Fruit fly (Drosophila melanogaster) whole organism, embryonic: ENCODE results near the gene CG32855.
A peak's percentile ranks its signal among the peaks of the same experiment; 100 is the strongest.

Experiments
- Blimp-1 ChIP-seq: fragments of 200-800 bp; sonication (Bioruptor generic); optimal IDR thresholded peaks from 3 replicates; lab custom pipeline; 2018; ENCODE audit warnings: missing biosample characterization, missing genetic modification characterization, mild to moderate bottlenecking, moderate library complexity, missing genetic modification reagents
- CG10654 ChIP-seq: fragments of 200-800 bp; sonication (Bioruptor generic); optimal IDR thresholded peaks from 2 replicates; lab custom pipeline; 2016; ENCODE audit warnings: missing biosample characterization, missing genetic modification characterization
- CG12219 ChIP-seq: fragments of 200-800 bp; sonication (Bioruptor generic); optimal IDR thresholded peaks from 3 replicates; lab custom pipeline; 2018; ENCODE audit warnings: missing biosample characterization, mild to moderate bottlenecking, missing genetic modification characterization
- CG12744 ChIP-seq: fragments of 200-800 bp; sonication (Bioruptor generic); optimal IDR thresholded peaks from 2 replicates; lab custom pipeline; 2016; ENCODE audit warnings: missing biosample characterization, missing genetic modification characterization
- CG13624 ChIP-seq: fragments of 200-800 bp; sonication (Bioruptor generic); optimal IDR thresholded peaks from 2 replicates; lab custom pipeline; 2016; ENCODE audit warnings: missing biosample characterization, missing genetic modification characterization
- CG13894 ChIP-seq: fragments of 200-800 bp; sonication (Bioruptor generic); optimal IDR thresholded peaks from 3 replicates; lab custom pipeline; 2018; ENCODE audit warnings: missing biosample characterization, mild to moderate bottlenecking, missing genetic modification characterization, moderate library complexity
- CG14441 ChIP-seq: fragments of 200-800 bp; sonication (Bioruptor generic); IDR thresholded peaks from 2 replicates; pipeline ENCODE4 v1.3.6; 2022; ENCODE audit warnings: missing biosample characterization, missing genetic modification characterization
- CG15696 ChIP-seq: fragments of 200-800 bp; sonication (Bioruptor generic); optimal IDR thresholded peaks from 2 replicates; lab custom pipeline; 2019; ENCODE audit warnings: missing biosample characterization, mild to moderate bottlenecking, missing genetic modification characterization, moderate library complexity
- CG17328 ChIP-seq: fragments of 200-800 bp; sonication (Bioruptor generic); IDR thresholded peaks from 2 replicates; pipeline ENCODE4 v1.3.6; 2022; ENCODE audit warnings: missing biosample characterization, missing genetic modification characterization
- CG17912 ChIP-seq: fragments of 200-800 bp; sonication (Bioruptor generic); optimal IDR thresholded peaks from 2 replicates; lab custom pipeline; 2018; ENCODE audit warnings: missing biosample characterization, mild to moderate bottlenecking, missing genetic modification characterization
- CG31224 ChIP-seq: fragments of 200-800 bp; sonication (Bioruptor generic); IDR thresholded peaks from 2 replicates; pipeline ENCODE4 v1.3.6; 2022; ENCODE audit warnings: missing biosample characterization, missing genetic modification characterization
- CG32532 ChIP-seq: fragments of 200-800 bp; sonication (Bioruptor generic); IDR thresholded peaks from 2 replicates; pipeline ENCODE4 v1.3.6; 2022; ENCODE audit warnings: missing biosample characterization, missing genetic modification characterization
- CG34224 ChIP-seq: fragments of 200-800 bp; sonication (Bioruptor generic); IDR thresholded peaks from 3 replicates; pipeline ENCODE4 v1.3.6; 2022; ENCODE audit warnings: missing biosample characterization, missing genetic modification characterization; ENCODE audit not compliant: partially characterized antibody
- CG34376 ChIP-seq: fragments of 200-800 bp; sonication (Bioruptor generic); optimal IDR thresholded peaks from 2 replicates; lab custom pipeline; 2018; ENCODE audit warnings: missing biosample characterization, mild to moderate bottlenecking, missing genetic modification characterization
- CG34422 ChIP-seq: fragments of 200-800 bp; sonication (Bioruptor generic); IDR thresholded peaks from 3 replicates; pipeline ENCODE4 v1.3.6; 2022; ENCODE audit warnings: missing biosample characterization, missing genetic modification characterization
- CG43689 ChIP-seq: fragments of 200-800 bp; sonication (Bioruptor generic); IDR thresholded peaks from 2 replicates; pipeline ENCODE4 v1.3.6; 2022; ENCODE audit warnings: missing biosample characterization, missing genetic modification characterization
- CG7357 ChIP-seq: fragments of 200-800 bp; sonication (Bioruptor generic); IDR thresholded peaks from 3 replicates; pipeline ENCODE4 v1.3.6; 2022; ENCODE audit warnings: missing biosample characterization, missing genetic modification characterization
- CG7786 ChIP-seq: fragments of 200-800 bp; sonication (Bioruptor generic); optimal IDR thresholded peaks from 2 replicates; lab custom pipeline; 2016; ENCODE audit warnings: missing biosample characterization, missing genetic modification characterization
- CG8478 ChIP-seq: fragments of >200 bp; optimal IDR thresholded peaks from 2 replicates; lab custom pipeline; 2018
- Dbx ChIP-seq: fragments of 200-800 bp; sonication (Bioruptor generic); IDR thresholded peaks from 3 replicates; pipeline ENCODE4 v1.3.6; 2022; ENCODE audit warnings: missing biosample characterization, missing genetic modification characterization
- Dref ChIP-seq: fragments of 200-800 bp; sonication (Bioruptor generic); IDR thresholded peaks from 2 replicates; pipeline ENCODE4 v1.3.6; 2022; ENCODE audit warnings: missing biosample characterization, missing genetic modification characterization
- Ets65A ChIP-seq: fragments of 200-800 bp; sonication (Bioruptor generic); peaks from one replicate; lab custom pipeline; 2016; ENCODE audit warnings: missing biosample characterization, missing genetic modification characterization
- Gsc ChIP-seq: fragments of 200-800 bp; sonication (Bioruptor generic); IDR thresholded peaks from 2 replicates; pipeline ENCODE4 v1.3.6; 2022; ENCODE audit warnings: missing biosample characterization, missing genetic modification characterization
- HmgZ ChIP-seq: fragments of 200-800 bp; sonication (Bioruptor generic); optimal IDR thresholded peaks from 2 replicates; lab custom pipeline; 2018; ENCODE audit warnings: missing biosample characterization, mild to moderate bottlenecking, missing genetic modification characterization
- Hsf ChIP-seq: fragments of 200-800 bp; sonication (Bioruptor generic); optimal IDR thresholded peaks from 3 replicates; lab custom pipeline; 2016; ENCODE audit warnings: missing biosample characterization, missing genetic modification characterization
- Kr ChIP-seq: fragments of 200-800 bp; sonication (Bioruptor generic); optimal IDR thresholded peaks from 2 replicates; lab custom pipeline; 2017; ENCODE audit warnings: missing biosample characterization, mild to moderate bottlenecking, missing genetic modification characterization
- Rfx ChIP-seq: fragments of 200-800 bp; sonication (Bioruptor generic); IDR thresholded peaks from 2 replicates; pipeline ENCODE4 v1.3.6; 2022; ENCODE audit warnings: missing biosample characterization, missing genetic modification characterization
- ac ChIP-seq: fragments of 200-800 bp; sonication (Bioruptor generic); optimal IDR thresholded peaks from 3 replicates; lab custom pipeline; 2017; ENCODE audit warnings: missing biosample characterization, mild to moderate bottlenecking, missing genetic modification characterization
- ara ChIP-seq: fragments of 200-800 bp; sonication (Bioruptor generic); IDR thresholded peaks from 2 replicates; pipeline ENCODE4 v1.3.6; 2022; ENCODE audit warnings: missing biosample characterization, missing genetic modification characterization
- ash1 ChIP-seq: fragments of 200-800 bp; sonication (Bioruptor generic); optimal IDR thresholded peaks from 2 replicates; lab custom pipeline; 2018; ENCODE audit warnings: missing biosample characterization, mild to moderate bottlenecking, missing genetic modification characterization
- bbx ChIP-seq: fragments of 200-800 bp; sonication (Bioruptor generic); IDR thresholded peaks from 2 replicates; pipeline ENCODE4 v1.3.6; 2022; ENCODE audit warnings: missing biosample characterization, missing genetic modification characterization; ENCODE audit not compliant: partially characterized antibody
- cad ChIP-seq: fragments of >200 bp; optimal IDR thresholded peaks from 2 replicates; lab custom pipeline; 2017; ENCODE audit warnings: missing biosample characterization, missing genetic modification characterization
- dimm ChIP-seq: fragments of 200-800 bp; sonication (Bioruptor generic); IDR thresholded peaks from 2 replicates; pipeline ENCODE4 v1.3.6; 2022; ENCODE audit warnings: missing biosample characterization, missing genetic modification characterization
- disco-r ChIP-seq: fragments of 200-800 bp; sonication (Bioruptor generic); optimal IDR thresholded peaks from 2 replicates; lab custom pipeline; 2016; ENCODE audit warnings: missing biosample characterization, missing genetic modification characterization
- jumu ChIP-seq: fragments of 200-800 bp; sonication (Bioruptor generic); optimal IDR thresholded peaks from 3 replicates; lab custom pipeline; 2016; ENCODE audit warnings: missing biosample characterization, missing genetic modification characterization
- kah ChIP-seq: fragments of 200-800 bp; sonication (Bioruptor generic); optimal IDR thresholded peaks from 2 replicates; lab custom pipeline; 2018; ENCODE audit warnings: missing biosample characterization, mild to moderate bottlenecking, missing genetic modification characterization
- lov ChIP-seq, 2 experiments: fragments of 200-800 bp in 1 of 2; fragments of >200 bp in 1 of 2; sonication (Bioruptor generic) in 1 of 2; IDR thresholded peaks in 1 of 2; optimal IDR thresholded peaks in 1 of 2; 2 replicates in 1 of 2; 3 replicates in 1 of 2; pipeline versions ENCODE4 v1.3.6 to Lab custom; 2017 to 2022; ENCODE audit warnings: missing biosample characterization in 1 of 2, missing genetic modification characterization in 1 of 2
- org-1 ChIP-seq: fragments of 200-800 bp; sonication (Bioruptor generic); optimal IDR thresholded peaks from 2 replicates; lab custom pipeline; 2017; ENCODE audit warnings: missing biosample characterization, missing genetic modification characterization
- p53 ChIP-seq: fragments of 200-800 bp; sonication (Bioruptor generic); optimal IDR thresholded peaks from 2 replicates; lab custom pipeline; 2016; ENCODE audit warnings: missing biosample characterization, missing genetic modification characterization
- prd ChIP-seq, 3 experiments: fragments of >200 bp in 2 of 3; fragments of 200-800 bp in 1 of 3; sonication (Bioruptor generic) in 1 of 3; optimal IDR thresholded peaks in 2 of 3; IDR thresholded peaks in 1 of 3; 2 replicates in 2 of 3; 3 replicates in 1 of 3; pipeline versions ENCODE4 v1.3.6 to Lab custom; 2017 to 2022; ENCODE audit warnings: missing biosample characterization in 1 of 3, missing genetic modification characterization in 1 of 3
- ranshi ChIP-seq: fragments of 200-800 bp; sonication (Bioruptor generic); IDR thresholded peaks from 2 replicates; pipeline ENCODE4 v1.3.6; 2022; ENCODE audit warnings: missing biosample characterization, missing genetic modification characterization
- rib ChIP-seq: fragments of 200-800 bp; sonication (Bioruptor generic); IDR thresholded peaks from 2 replicates; pipeline ENCODE4 v1.3.6; 2022; ENCODE audit warnings: missing biosample characterization, missing genetic modification characterization
- sens ChIP-seq: fragments of 200-800 bp; sonication (Bioruptor generic); peaks from one replicate; lab custom pipeline; 2016; ENCODE audit warnings: missing biosample characterization, missing genetic modification characterization
- yki ChIP-seq: fragments of >200 bp; optimal IDR thresholded peaks from 3 replicates; lab custom pipeline; 2018

CG32855 gene

DNA sequence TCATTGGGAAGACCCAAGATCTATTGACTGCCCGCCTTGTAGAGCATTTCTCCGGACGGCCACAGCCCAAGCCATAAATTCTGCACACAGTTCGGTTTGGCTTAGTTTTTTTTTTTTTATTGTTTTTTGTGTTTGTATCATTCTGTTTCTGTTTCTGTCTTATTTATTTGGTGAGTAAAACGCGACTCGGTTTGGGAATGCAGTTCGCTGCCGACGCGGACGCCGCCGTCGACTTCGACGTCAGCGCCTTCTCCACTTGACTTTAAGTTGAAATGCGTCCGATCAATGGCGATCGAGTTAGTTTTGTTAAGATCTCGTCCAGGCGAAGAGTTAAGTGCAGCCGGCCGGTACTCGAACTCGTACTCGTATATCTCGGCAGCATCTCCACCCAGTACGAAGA, 35.1 kb upstream of the CG32855 start, which contains the start of gene Sb:
Sb (plus strand) TSS at position 301 of the 400 bp plus-strand sequence.
- no peak for TF ChIP-seq rib
- TF ChIP-seq Ets65A (GFP tag; lab: Kevin White, UChicago), result no peak
- TF ChIP-seq dimm, result no peak
- TF ChIP-seq lov (optimal IDR thresholded peaks at IDR 0.05; lab: Kevin White, UChicago), result no peak
- TF ChIP-seq lov (GFP tag; IDR thresholded peaks at IDR 0.05; lab: Robert Waterston, UW), result no peak
- no peak for TF ChIP-seq ara (GFP tag; lab: Robert Waterston, UW)
- TF ChIP-seq p53 (GFP tag; lab: Kevin White, UChicago), result no peak
- no peak for TF ChIP-seq CG31224
- no peak for TF ChIP-seq disco-r
- TF ChIP-seq CG34422 (GFP tag; lab: Robert Waterston, UW), result no peak
- TF ChIP-seq CG43689, result no peak
- no peak for TF ChIP-seq Rfx (GFP tag; lab: Robert Waterston, UW)
- no peak for TF ChIP-seq CG17912 (GFP tag; lab: Kevin White, UChicago)
- TF ChIP-seq CG13894 (tag; lab: Kevin White, UChicago), result no peak
- no peak for TF ChIP-seq CG7786
- no peak for TF ChIP-seq CG7357
- TF ChIP-seq, all 482 proteins: peak for 0

DNA sequence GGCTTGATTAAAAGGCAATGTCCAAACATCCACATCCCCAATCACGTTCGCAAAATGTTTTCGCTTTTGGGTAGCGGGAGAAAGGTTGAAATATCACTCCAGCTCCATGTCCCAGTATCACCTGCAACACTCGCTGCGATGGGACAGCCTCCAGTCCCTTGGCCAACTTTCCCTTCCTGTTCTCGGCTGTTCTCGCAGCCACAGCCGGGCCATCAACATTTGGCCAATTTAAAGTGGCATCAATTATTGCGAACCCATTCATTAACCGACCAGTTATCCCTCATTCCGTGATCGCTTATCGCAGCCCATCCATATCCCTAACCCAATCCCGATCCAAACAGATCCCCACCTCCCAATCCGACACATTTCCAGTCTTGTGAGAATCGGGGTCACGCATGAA, 32.3 kb upstream of the CG32855 start:
- no peak for TF ChIP-seq Kr (GFP tag; lab: Kevin White, UChicago)
- peak; percentile 14 for TF ChIP-seq CG8478
- TF ChIP-seq, all 482 proteins: peak for 1

DNA sequence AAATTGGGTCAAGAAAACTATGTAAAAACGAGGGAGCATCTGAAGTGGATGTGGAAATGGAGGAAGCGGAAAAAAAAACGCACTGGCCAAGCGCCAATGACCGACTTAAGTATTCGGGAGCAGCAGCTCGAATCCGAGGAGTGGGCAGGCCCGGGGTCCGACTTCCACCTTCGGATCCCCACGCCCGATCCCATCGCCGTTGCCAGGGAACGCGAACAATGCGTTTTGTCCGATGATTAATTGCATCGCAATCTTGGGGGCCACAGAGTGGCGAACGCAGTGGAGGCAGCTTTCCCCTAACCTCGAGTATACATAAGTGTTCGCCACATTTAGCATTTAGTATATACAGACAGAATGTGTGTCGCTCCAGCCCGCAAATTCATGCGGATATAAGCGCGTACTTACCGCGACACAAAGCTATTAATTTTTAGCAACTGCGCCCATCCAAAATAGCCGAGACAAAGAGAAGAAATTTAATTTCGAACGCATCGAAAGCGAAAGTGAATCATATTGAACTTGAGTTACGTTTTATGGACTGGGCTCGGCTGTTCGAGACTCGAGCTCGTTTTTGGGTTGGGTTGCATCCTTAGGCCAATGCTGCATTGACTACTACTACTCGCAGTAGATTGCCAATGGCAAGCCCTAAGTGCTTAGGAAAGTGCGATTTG, 25.2 kb upstream of the CG32855 start:
- TF ChIP-seq CG10654 (no peak), Blimp-1 (GFP tag; lab: Kevin White, UChicago) (peak; percentile 67)

DNA sequence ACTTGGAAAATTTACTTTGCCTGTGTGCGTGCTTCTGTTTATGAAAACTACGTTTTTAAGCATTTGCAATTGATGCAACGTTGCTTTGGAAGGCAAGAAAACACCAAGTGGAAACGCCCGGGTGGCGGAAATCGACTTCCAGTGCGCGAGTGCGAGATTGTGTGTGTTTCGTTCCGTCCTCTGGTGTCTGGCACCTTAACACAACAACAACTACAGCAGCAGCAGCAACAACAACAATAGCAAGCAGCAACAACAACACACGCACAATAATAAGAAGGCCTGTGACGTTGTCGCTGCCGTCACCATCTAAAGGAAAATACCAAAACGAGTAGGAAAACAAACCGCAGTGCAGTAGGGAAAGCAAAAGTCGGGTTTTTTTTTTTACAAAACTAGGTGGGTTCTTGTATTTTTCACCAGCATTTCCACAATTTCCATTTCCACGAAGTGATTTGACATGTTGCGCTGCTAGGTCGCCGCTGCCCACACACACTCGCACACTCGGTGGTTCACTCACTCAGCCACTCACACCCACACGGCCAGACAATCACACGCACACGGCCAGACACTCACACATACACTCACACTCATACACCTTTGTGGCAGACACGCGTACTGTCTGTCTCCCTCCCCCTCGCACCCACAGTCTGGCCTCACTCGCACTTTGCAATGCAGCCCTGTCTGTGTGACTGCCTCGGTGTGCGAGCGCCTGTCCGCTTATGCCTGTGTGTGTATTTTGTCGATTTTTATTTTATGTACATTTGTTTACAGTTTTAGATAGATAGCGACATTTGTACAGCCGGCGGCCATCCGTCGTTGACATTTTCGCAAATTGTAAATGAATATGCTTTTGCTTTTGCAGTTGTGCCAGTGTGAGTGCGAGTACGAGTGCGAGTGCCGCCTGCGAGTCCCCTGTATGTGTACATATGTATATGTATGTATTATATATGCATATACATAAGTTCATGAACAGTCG, 18.8 kb upstream of the CG32855 start:
- TF ChIP-seq CG14441 (GFP tag; lab: Robert Waterston, UW), result 0 out of 2 replicates have a peak, but pooled peaks have one; percentile 21
- TF ChIP-seq jumu (GFP tag; lab: Kevin White, UChicago), result peak; percentile 48
- TF ChIP-seq CG34376, result peak; percentile 20
- no peak for TF ChIP-seq Hsf (GFP tag; lab: Kevin White, UChicago)
- no peak for TF ChIP-seq bbx
- no peak for TF ChIP-seq Gsc
- peak; percentile 47 for TF ChIP-seq yki (lab: Kevin White, UChicago)
- no peak for TF ChIP-seq org-1 (GFP tag; lab: Kevin White, UChicago)
- TF ChIP-seq Dref, result peak; percentile 33; the same call in 1 of the 2 replicates
- TF ChIP-seq CG15696 (tag; lab: Kevin White, UChicago), result peak; percentile 2
- TF ChIP-seq sens (GFP tag; lab: Kevin White, UChicago), result peak; percentile 89
- TF ChIP-seq CG17328 (GFP tag; lab: Robert Waterston, UW), result peak; percentile 32; the same call in 1 of the 2 replicates
- TF ChIP-seq CG32532, result peak; percentile 35; the same call in 1 of the 2 replicates
- TF ChIP-seq CG12744, result peak; percentile 45
- TF ChIP-seq HmgZ, result peak; percentile 64
- TF ChIP-seq prd (optimal IDR thresholded peaks at IDR 0.05; lab: Kevin White, UChicago), result no peak
- TF ChIP-seq prd (GFP tag; IDR thresholded peaks at IDR 0.05; lab: Robert Waterston, UW), result peak; percentile 45; the same call in 1 of the 3 replicates
- peak; percentile 25 for TF ChIP-seq kah (GFP tag; lab: Kevin White, UChicago)
- TF ChIP-seq ash1, result peak; percentile 74
- peak; percentile 44 for TF ChIP-seq cad
- TF ChIP-seq CG34224, result 0 out of 3 replicates have a peak, but pooled peaks have one; percentile 5
- no peak for TF ChIP-seq ac (GFP tag; lab: Kevin White, UChicago)
- TF ChIP-seq CG13624, result peak; percentile 2
- TF ChIP-seq CG12219 (GFP tag; lab: Kevin White, UChicago), result no peak
- peak; percentile 36; the same call in 1 of the 3 replicates for TF ChIP-seq Dbx (GFP tag; lab: Robert Waterston, UW)
- TF ChIP-seq ranshi, result peak; percentile 42; the same call in 1 of the 2 replicates
